Worm (Caenorhabditis elegans) whole organism, L2 larva: ENCODE measurements around the gene rig-3.

Experiments used
- C34F6.9 ChIP-seq: fragments of 150-350 bp; optimal IDR thresholded peaks from 2 replicates; lab custom pipeline; 2014; ENCODE audit warnings: missing biosample characterization, missing genetic modification characterization
- F13H6.1 ChIP-seq: sonication (generic microtip); optimal IDR thresholded peaks from 2 replicates; lab custom pipeline; 2016; ENCODE audit warnings: missing genetic modification characterization, missing compliant biosample characterization
- Y55F3AM.14 ChIP-seq: fragments of 200-800 bp; sonication (Bioruptor generic); optimal IDR thresholded peaks from 2 replicates; lab custom pipeline; 2018; ENCODE audit warnings: mild to moderate bottlenecking, missing genetic modification characterization, missing compliant biosample characterization
- ZK546.5 ChIP-seq: sonication (generic microtip); optimal IDR thresholded peaks from 2 replicates; lab custom pipeline; 2017; ENCODE audit warnings: missing biosample characterization, missing genetic modification characterization
- alr-1 ChIP-seq: fragments of 150-350 bp; optimal IDR thresholded peaks from 2 replicates; lab custom pipeline; 2014; ENCODE audit warnings: missing biosample characterization, missing genetic modification characterization
- ama-1 ChIP-seq: fragments of 150-350 bp; optimal IDR thresholded peaks from 2 replicates; lab custom pipeline; 2018; ENCODE audit warnings: inconsistent platforms
- crh-2 ChIP-seq: sonication (generic microtip); optimal IDR thresholded peaks from 2 replicates; lab custom pipeline; 2017; ENCODE audit warnings: missing biosample characterization, missing genetic modification characterization
- elt-1 ChIP-seq: fragments of 150-350 bp; optimal IDR thresholded peaks from 2 replicates; lab custom pipeline; 2014; ENCODE audit warnings: missing biosample characterization, missing genetic modification characterization
- elt-3 ChIP-seq: sonication (generic microtip); optimal IDR thresholded peaks from 2 replicates; lab custom pipeline; 2017; ENCODE audit warnings: missing biosample characterization, missing genetic modification characterization
- fos-1 ChIP-seq: fragments of 150-350 bp; optimal IDR thresholded peaks from 2 replicates; lab custom pipeline; 2014; ENCODE audit warnings: missing biosample characterization, missing genetic modification characterization
- gmeb-1 ChIP-seq: fragments of 150-350 bp; optimal IDR thresholded peaks from 2 replicates; lab custom pipeline; 2014; ENCODE audit warnings: missing biosample characterization, missing genetic modification characterization
- lin-11 ChIP-seq: fragments of 150-350 bp; sonication (generic microtip); optimal IDR thresholded peaks from 2 replicates; lab custom pipeline; 2014; ENCODE audit warnings: missing biosample characterization, missing genetic modification characterization, inconsistent platforms, mixed read lengths
- lin-13 ChIP-seq: fragments of 150-350 bp; optimal IDR thresholded peaks from 2 replicates; lab custom pipeline; 2014; ENCODE audit warnings: missing biosample characterization, missing genetic modification reagents, missing genetic modification characterization
- lsy-2 ChIP-seq, 2 experiments: fragments of 150-350 bp in 1 of 2; sonication (generic microtip) in 1 of 2; optimal IDR thresholded peaks; 2 replicates each; lab custom pipeline; 2014 to 2017; ENCODE audit warnings: missing biosample characterization in 2 of 2, missing genetic modification characterization in 2 of 2
- mab-5 ChIP-seq: fragments of 150-350 bp; optimal IDR thresholded peaks from 2 replicates; lab custom pipeline; 2014; ENCODE audit warnings: missing biosample characterization, missing genetic modification characterization
- mbf-1 ChIP-seq: sonication (generic microtip); optimal IDR thresholded peaks from 2 replicates; lab custom pipeline; 2017; ENCODE audit warnings: missing biosample characterization, missing genetic modification characterization
- nhr-10 ChIP-seq: sonication (generic microtip); optimal IDR thresholded peaks from 2 replicates; lab custom pipeline; 2017; ENCODE audit warnings: missing biosample characterization, missing genetic modification characterization
- nhr-12 ChIP-seq: fragments of 150-350 bp; optimal IDR thresholded peaks from 2 replicates; lab custom pipeline; 2014; ENCODE audit warnings: missing biosample characterization, missing genetic modification characterization
- nhr-129 ChIP-seq: fragments of 150-350 bp; optimal IDR thresholded peaks from 2 replicates; lab custom pipeline; 2014; ENCODE audit warnings: missing biosample characterization, missing genetic modification characterization
- nhr-21 ChIP-seq: fragments of 150-350 bp; optimal IDR thresholded peaks from 2 replicates; lab custom pipeline; 2014; ENCODE audit warnings: missing biosample characterization, missing genetic modification characterization
- nhr-25 ChIP-seq: fragments of 150-350 bp; sonication (generic microtip); optimal IDR thresholded peaks from 3 replicates; lab custom pipeline; 2014; ENCODE audit warnings: missing biosample characterization, missing genetic modification characterization
- nhr-6 ChIP-seq: fragments of 150-350 bp; optimal IDR thresholded peaks from 2 replicates; lab custom pipeline; 2014; ENCODE audit warnings: missing biosample characterization, missing genetic modification characterization
- peb-1 ChIP-seq: fragments of 150-350 bp; optimal IDR thresholded peaks from 2 replicates; lab custom pipeline; 2014; ENCODE audit warnings: missing biosample characterization, missing genetic modification characterization
- sem-4 ChIP-seq: fragments of 150-350 bp; optimal IDR thresholded peaks from 2 replicates; lab custom pipeline; 2014; ENCODE audit warnings: missing biosample characterization, missing genetic modification reagents, missing genetic modification characterization
- sma-3 ChIP-seq: sonication (generic microtip); optimal IDR thresholded peaks from 2 replicates; lab custom pipeline; 2016; ENCODE audit warnings: missing genetic modification reagents, missing genetic modification characterization, missing compliant biosample characterization
- sma-9 ChIP-seq, 2 experiments: fragments of 150-350 bp in 1 of 2; sonication (generic microtip) in 1 of 2; optimal IDR thresholded peaks; 2 replicates each; lab custom pipeline; 2014 to 2016; ENCODE audit warnings: missing genetic modification characterization in 2 of 2, mild to moderate bottlenecking in 1 of 2, missing biosample characterization in 1 of 2, missing compliant biosample characterization in 1 of 2, missing genetic modification reagents in 1 of 2, moderate library complexity in 1 of 2
- unc-39 ChIP-seq: fragments of 150-350 bp; optimal IDR thresholded peaks from 2 replicates; lab custom pipeline; 2014; ENCODE audit warnings: missing biosample characterization, missing genetic modification characterization
- unc-55 ChIP-seq: fragments of 150-350 bp; sonication (generic microtip); optimal IDR thresholded peaks from 3 replicates; lab custom pipeline; 2014; ENCODE audit warnings: missing biosample characterization, missing genetic modification reagents, missing genetic modification characterization
- unc-62 ChIP-seq: fragments of 150-350 bp; optimal IDR thresholded peaks from 2 replicates; lab custom pipeline; 2014; ENCODE audit warnings: missing biosample characterization, missing genetic modification reagents, missing genetic modification characterization
- zag-1 ChIP-seq: fragments of 150-350 bp; optimal IDR thresholded peaks from 2 replicates; lab custom pipeline; 2014; ENCODE audit warnings: missing biosample characterization, missing genetic modification characterization

The rig-3 gene

DNA sequence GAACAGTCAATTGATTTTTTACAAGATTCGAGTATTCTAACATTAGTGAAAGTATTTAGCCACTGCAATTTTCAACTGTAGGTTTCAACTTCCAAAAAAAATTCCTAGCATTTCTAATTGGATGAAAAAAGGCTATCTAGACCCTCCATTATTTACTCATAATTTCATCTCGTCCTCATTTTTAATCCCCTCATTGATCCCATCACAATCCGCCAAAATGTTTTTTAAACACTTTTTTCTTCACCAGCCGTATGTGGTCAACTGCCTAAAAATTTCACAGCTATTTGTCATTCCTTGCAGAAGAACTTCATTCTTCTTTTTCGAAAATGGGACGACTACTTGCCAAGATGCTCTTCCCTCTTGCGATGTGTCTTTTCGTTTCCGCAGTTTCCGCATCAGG lies at the start of gene rig-3:
rig-3 (plus strand) TSS at position 301 of the 400 bp plus-strand sequence.
- TF ChIP-seq unc-62 (no peak), crh-2 (tag; lab: Kevin White, UChicago) (no peak), Y55F3AM.14 (GFP tag; lab: Kevin White, UChicago) (no peak), nhr-25 (tag; lab: Kevin White, UChicago) (no peak), nhr-12 (tag; lab: Kevin White, UChicago) (no peak), sma-9 (GFP tag; optimal IDR thresholded peaks at IDR 0.05; lab: Kevin White, UChicago) (no peak), sma-9 (tag; optimal IDR thresholded peaks at IDR 0.05; lab: Kevin White, UChicago) (no peak)

DNA sequence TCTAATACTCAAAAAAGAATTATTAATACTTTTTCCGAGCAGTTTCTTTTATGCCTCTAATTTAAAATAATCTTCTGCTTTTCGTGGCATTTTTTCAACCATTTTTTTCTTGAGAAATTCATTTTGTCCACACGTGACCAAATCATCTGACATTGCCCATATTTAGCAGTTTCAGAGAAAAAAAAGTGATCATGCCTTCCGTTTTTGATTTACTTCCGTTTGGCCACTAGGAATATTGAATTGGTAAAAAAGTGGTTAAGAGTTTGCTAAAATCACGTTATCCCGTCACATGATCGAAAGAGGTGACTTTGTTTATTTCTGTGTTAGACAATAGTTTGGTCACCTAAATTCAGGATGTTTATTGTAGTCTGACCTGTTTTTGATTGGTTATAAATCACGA lies 49.0 kb upstream of the rig-3 start:
- TF ChIP-seq ZK546.5 (tag; lab: Kevin White, UChicago) = no peak
- peak; percentile 38 for TF ChIP-seq C34F6.9 (tag; lab: Kevin White, UChicago)
- no peak for TF ChIP-seq sma-3 (GFP tag; lab: Kevin White, UChicago)
- no peak for TF ChIP-seq unc-39 (tag; lab: Kevin White, UChicago)
- peak; percentile 43 for TF ChIP-seq nhr-129
- no peak for TF ChIP-seq elt-1 (tag; lab: Kevin White, UChicago)
- TF ChIP-seq nhr-21 (tag; lab: Kevin White, UChicago) = no peak

DNA sequence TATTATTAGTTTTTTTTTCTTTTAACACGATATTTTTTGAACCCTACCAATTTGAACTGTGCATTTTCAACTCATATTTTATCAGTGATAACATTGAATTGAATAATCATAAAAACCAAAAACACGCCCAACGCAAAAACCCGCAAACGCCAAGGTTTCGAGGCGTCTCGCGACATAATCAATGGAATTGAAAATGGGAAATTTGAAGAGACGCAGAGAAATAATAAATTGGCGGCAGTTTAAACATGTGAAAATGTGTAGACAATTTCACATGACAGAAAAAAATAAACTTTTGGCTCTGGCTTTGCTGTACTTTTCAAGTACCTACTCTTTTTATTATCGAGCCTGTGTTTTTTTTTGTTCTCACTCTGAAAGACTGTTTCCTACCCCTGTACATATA lies 48.6 kb upstream of the rig-3 start:
- TF ChIP-seq ama-1 = peak; percentile 57
- TF ChIP-seq F13H6.1 = peak; percentile 47
- TF ChIP-seq sma-3 (GFP tag; lab: Kevin White, UChicago) = peak; percentile 12
- TF ChIP-seq ZK546.5 (tag; lab: Kevin White, UChicago) = no peak
- peak; percentile 57 for TF ChIP-seq fos-1 (tag; lab: Kevin White, UChicago)
- peak in 1 of 2 experiments; percentile 65 for TF ChIP-seq lsy-2 (tag; optimal IDR thresholded peaks at IDR 0.05; lab: Kevin White, UChicago)
- TF ChIP-seq peb-1 = no peak
- TF ChIP-seq sma-9 (GFP tag; optimal IDR thresholded peaks at IDR 0.05; lab: Kevin White, UChicago) = peak; percentile 79
- TF ChIP-seq sma-9 (tag; optimal IDR thresholded peaks at IDR 0.05; lab: Kevin White, UChicago) = no peak
- peak; percentile 52 for TF ChIP-seq C34F6.9 (tag; lab: Kevin White, UChicago)
- TF ChIP-seq alr-1 (tag; lab: Kevin White, UChicago) = no peak
- peak; percentile 19 for TF ChIP-seq mab-5 (tag; lab: Kevin White, UChicago)
- peak; percentile 47 for TF ChIP-seq nhr-129
- TF ChIP-seq lin-13 (GFP tag; lab: Kevin White, UChicago) = peak; percentile 30
- TF ChIP-seq gmeb-1 (tag; lab: Kevin White, UChicago) = peak; percentile 92
- peak; percentile 17 for TF ChIP-seq lin-11 (tag; lab: Kevin White, UChicago)
- peak; percentile 64 for TF ChIP-seq crh-2 (tag; lab: Kevin White, UChicago)
- peak; percentile 75 for TF ChIP-seq unc-55 (GFP tag; lab: Kevin White, UChicago)
- peak; percentile 17 for TF ChIP-seq nhr-21 (tag; lab: Kevin White, UChicago)
- no peak for TF ChIP-seq elt-3 (tag; lab: Kevin White, UChicago)
- no peak for TF ChIP-seq zag-1 (tag; lab: Kevin White, UChicago)

DNA sequence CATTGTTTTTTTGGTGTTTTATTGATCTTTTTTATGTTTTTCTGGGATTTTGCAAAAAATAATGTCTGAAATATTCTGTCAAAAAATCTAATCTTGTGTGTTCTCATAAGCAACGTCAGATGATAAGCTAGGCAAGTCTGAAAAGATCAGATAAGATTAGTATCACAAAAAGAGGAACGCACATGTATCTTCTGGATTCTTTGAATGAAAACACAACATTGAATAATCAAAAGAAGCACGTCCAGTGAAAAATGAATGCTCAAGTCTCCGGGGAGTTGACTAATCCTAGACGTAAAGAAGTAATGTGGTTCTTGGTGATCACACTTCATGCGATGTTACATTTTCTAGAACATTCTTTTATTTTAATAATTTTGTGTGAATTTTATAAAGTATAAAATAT lies 48.0 kb upstream of the rig-3 start:
- TF ChIP-seq lsy-2 (tag; optimal IDR thresholded peaks at IDR 0.05; lab: Kevin White, UChicago) (peak in 1 of 2 experiments; percentile 8), nhr-12 (tag; lab: Kevin White, UChicago) (no peak), unc-55 (GFP tag; lab: Kevin White, UChicago) (peak; percentile 36), C34F6.9 (tag; lab: Kevin White, UChicago) (peak; percentile 8), mab-5 (tag; lab: Kevin White, UChicago) (peak; percentile 22)

DNA sequence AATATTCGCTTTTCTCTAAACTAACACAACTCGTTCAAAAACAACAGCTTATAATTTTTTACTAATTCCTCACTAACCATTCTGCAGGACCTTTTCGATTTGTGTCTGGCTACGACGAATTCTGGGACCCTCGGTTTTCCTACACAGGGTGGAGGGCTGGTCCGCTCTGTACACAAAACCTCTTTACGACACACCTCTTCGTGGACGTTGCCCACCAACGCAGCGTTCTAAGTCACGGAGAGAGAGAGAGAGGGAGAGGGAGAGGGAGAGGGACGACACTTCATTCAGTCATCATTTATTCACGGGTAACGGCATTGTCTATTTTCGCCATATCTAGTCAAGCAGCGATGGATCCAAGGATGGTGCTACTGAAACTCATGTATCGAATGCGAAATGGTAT lies 47.0 kb upstream of the rig-3 start, which contains the start of gene atg-2:
atg-2 (plus strand) TSS at position 301 of the 400 bp plus-strand sequence.
- no peak for TF ChIP-seq nhr-6
- no peak for TF ChIP-seq elt-3 (tag; lab: Kevin White, UChicago)
- no peak for TF ChIP-seq sem-4 (tag; lab: Kevin White, UChicago)
- no peak for TF ChIP-seq Y55F3AM.14 (GFP tag; lab: Kevin White, UChicago)
- no peak for TF ChIP-seq zag-1 (tag; lab: Kevin White, UChicago)
- TF ChIP-seq nhr-10 (tag; lab: Kevin White, UChicago) = no peak
- no peak for TF ChIP-seq elt-1 (tag; lab: Kevin White, UChicago)
- TF ChIP-seq unc-62 = no peak
- no peak for TF ChIP-seq mbf-1 (tag; lab: Kevin White, UChicago)
- TF ChIP-seq gmeb-1 (tag; lab: Kevin White, UChicago) = no peak
